Worm (Caenorhabditis elegans) whole organism, L4 larva: Measurements from ENCODE around the gene wht-2.

Experiments
- F44E2.7 ChIP-seq: fragments of 200-800 bp; sonication (Bioruptor generic); IDR thresholded peaks from 2 replicates; pipeline ENCODE4 v2.1.2; 2022; ENCODE audit warnings: missing genetic modification characterization, missing compliant biosample characterization
- F49E8.2 ChIP-seq: sonication (generic microtip); optimal IDR thresholded peaks from 2 replicates; lab custom pipeline; 2016; ENCODE audit warnings: missing compliant biosample characterization, mild to moderate bottlenecking, missing genetic modification characterization, borderline replicate concordance
- R02D3.7 ChIP-seq: fragments of 150-350 bp; sonication (generic microtip); optimal IDR thresholded peaks from 3 replicates; lab custom pipeline; 2014; ENCODE audit warnings: missing biosample characterization, missing genetic modification characterization
- ZK546.5 ChIP-seq, 2 experiments: sonication (generic microtip); optimal IDR thresholded peaks; 2 replicates each; lab custom pipeline; 2017; ENCODE audit warnings: missing biosample characterization in 2 of 2, missing genetic modification characterization in 2 of 2
- ces-1 ChIP-seq: fragments of 150-350 bp; sonication (generic microtip); optimal IDR thresholded peaks from 4 replicates; lab custom pipeline; 2014; ENCODE audit warnings: missing biosample characterization, missing genetic modification reagents, missing genetic modification characterization
- fkh-10 ChIP-seq: fragments of 150-350 bp; optimal IDR thresholded peaks from 2 replicates; lab custom pipeline; 2014; ENCODE audit warnings: missing biosample characterization, missing genetic modification reagents, missing genetic modification characterization
- lin-13 ChIP-seq: fragments of 150-350 bp; optimal IDR thresholded peaks from 2 replicates; lab custom pipeline; 2014; ENCODE audit warnings: missing biosample characterization, missing genetic modification reagents, missing genetic modification characterization
- lin-38 ChIP-seq: fragments of 200-800 bp; sonication (Bioruptor generic); IDR thresholded peaks from 2 replicates; pipeline ENCODE4 v1.3.6; 2022; ENCODE audit warnings: missing genetic modification reagents, missing genetic modification characterization, missing compliant biosample characterization
- mdl-1 ChIP-seq, 2 experiments: fragments of 150-350 bp in 1 of 2; sonication (generic microtip) in 1 of 2; optimal IDR thresholded peaks; 2 replicates each; lab custom pipeline; 2014 to 2017; ENCODE audit warnings: missing biosample characterization in 2 of 2, missing genetic modification characterization in 2 of 2
- nhr-11 ChIP-seq: fragments of 150-350 bp; optimal IDR thresholded peaks from 2 replicates; lab custom pipeline; 2014; ENCODE audit warnings: missing biosample characterization, missing genetic modification characterization
- nhr-28 ChIP-seq: fragments of 150-350 bp; optimal IDR thresholded peaks from 2 replicates; lab custom pipeline; 2014; ENCODE audit warnings: missing biosample characterization, missing genetic modification characterization
- nhr-76 ChIP-seq: fragments of 150-350 bp; optimal IDR thresholded peaks from 2 replicates; lab custom pipeline; 2014; ENCODE audit warnings: missing biosample characterization, missing genetic modification characterization
- unc-62 ChIP-seq, 3 experiments: fragments of 150-350 bp in 1 of 3; sonication (generic microtip); optimal IDR thresholded peaks in 2 of 3; peaks in 1 of 3; 1 replicate in 1 of 3; 2 replicates in 2 of 3; lab custom pipeline; 2014 to 2017; ENCODE audit warnings: missing biosample characterization in 3 of 3, missing genetic modification characterization in 3 of 3, missing genetic modification reagents in 3 of 3, missing genotype in 1 of 3

DNA sequence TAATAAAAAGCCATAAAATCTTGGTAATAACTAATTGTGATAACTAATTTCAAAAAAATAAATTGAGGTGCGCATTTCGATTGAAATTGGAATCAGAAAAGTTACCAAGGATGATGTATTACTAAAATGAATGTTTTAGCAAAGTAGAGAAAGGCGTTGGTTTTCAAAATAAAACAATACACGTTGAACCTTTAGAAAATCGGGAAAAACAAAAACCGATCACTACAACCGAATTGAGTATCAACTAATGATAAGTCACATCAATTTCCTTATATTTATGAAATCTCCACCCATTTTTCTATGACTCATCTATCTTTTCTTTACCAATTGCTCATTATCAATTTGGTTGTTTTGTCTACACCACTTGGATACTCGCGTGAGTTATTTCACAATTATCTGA lies 30.2 kb downstream of the wht-2 start, which contains the start of gene H21P03.10:
- TF ChIP-seq F49E8.2 (tag; lab: Kevin White, UChicago) (no peak), ZK546.5 (tag; optimal IDR thresholded peaks at IDR 0.05; lab: Kevin White, UChicago) (no peak), ces-1 (GFP tag; lab: Kevin White, UChicago) (no peak), lin-38 (GFP tag; lab: Robert Waterston, UW) (no peak), nhr-76 (tag; lab: Kevin White, UChicago) (no peak), mdl-1 (tag; optimal IDR thresholded peaks at IDR 0.05; lab: Kevin White, UChicago) (no peak), nhr-28 (tag; lab: Kevin White, UChicago) (no peak), R02D3.7 (tag; lab: Kevin White, UChicago) (no peak), lin-13 (GFP tag; lab: Kevin White, UChicago) (no peak), F44E2.7 (GFP tag; lab: Robert Waterston, UW) (no peak), nhr-11 (no peak), unc-62 (GFP tag; optimal IDR thresholded peaks at IDR 0.05 in 1 of 2; lab: Kevin White, UChicago) (no peak), unc-62 (tag; optimal IDR thresholded peaks at IDR 0.05; lab: Kevin White, UChicago) (no peak), fkh-10 (GFP tag; lab: Kevin White, UChicago) (no peak)
